Worm (Caenorhabditis elegans): ENCODE measurements around the gene ZC155.4.

ZC155.4 gene

DNA sequence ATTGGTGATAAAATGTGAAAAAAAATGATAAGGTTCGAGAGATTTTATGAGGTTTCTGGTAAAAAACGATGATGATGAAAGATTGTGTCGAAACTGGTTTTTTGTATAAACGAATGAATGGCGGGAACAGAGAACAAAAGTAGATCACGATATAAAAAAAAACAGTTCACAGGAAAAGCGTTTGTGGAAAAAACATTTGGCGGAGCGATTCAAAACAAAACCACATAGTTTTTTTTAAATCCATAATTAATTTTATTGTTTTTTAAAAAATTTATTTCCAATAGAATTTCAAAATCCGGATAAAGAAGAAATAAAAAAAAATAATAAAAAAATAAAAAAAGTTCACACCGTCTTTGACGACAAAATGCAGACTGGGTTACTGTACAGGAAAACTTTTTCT lies at the start of gene ZC155.4:
Gene ZC155.4, minus strand, starts transcription at position 101 of the 400 bp plus-strand sequence.
- TF ChIP-seq tbx-11 (GFP tag; IDR thresholded peaks at IDR 0.05), result no peak
- TF ChIP-seq ceh-36 (tag; optimal IDR thresholded peaks at IDR 0.05), result no peak
- TF ChIP-seq pes-1 (GFP tag; IDR thresholded peaks at IDR 0.05), result no peak
- no peak for TF ChIP-seq F13C5.2 (tag; optimal IDR thresholded peaks at IDR 0.05)

ce11 chrIII:5264813-5265212 lies 49.5 kb upstream of the ZC155.4 start, which contains the start of gene gro-1:
Gene gro-1, plus strand, starts transcription at chrIII:5265113.
- TF ChIP-seq hmg-4 (GFP tag; optimal IDR thresholded peaks at IDR 0.05) (no peak), scrt-1 (GFP tag; IDR thresholded peaks at IDR 0.05) (no peak), ceh-13 (GFP tag; optimal IDR thresholded peaks at IDR 0.05) (no peak), pes-1 (GFP tag; IDR thresholded peaks at IDR 0.05) (no peak), sea-1 (GFP tag; conservative IDR thresholded peaks at IDR 0.05) (no peak), ets-7 (tag; optimal IDR thresholded peaks at IDR 0.05) (no peak), tbx-37 (GFP tag; conservative IDR thresholded peaks at IDR 0.05) (no peak), aly-1 (tag; optimal IDR thresholded peaks at IDR 0.05) (no peak), B0310.2 (tag; optimal IDR thresholded peaks at IDR 0.05) (no peak), ama-1 (optimal IDR thresholded peaks at IDR 0.05) (no peak), F13C5.2 (tag; optimal IDR thresholded peaks at IDR 0.05) (no peak), hmbx-1 (tag; optimal IDR thresholded peaks at IDR 0.05) (no peak), hnd-1 (tag; optimal IDR thresholded peaks at IDR 0.05) (no peak), ceh-36 (tag; optimal IDR thresholded peaks at IDR 0.05) (no peak), flt-1 (GFP tag; IDR thresholded peaks at IDR 0.05) (no peak), tbx-11 (GFP tag; IDR thresholded peaks at IDR 0.05) (no peak), tra-4 (tag; optimal IDR thresholded peaks at IDR 0.05) (no peak)

ce11 chrIII:5263299-5263993 lies 48.2 kb upstream of the ZC155.4 start, which contains the start of the genes C34E10.9 and hap-1:
Gene C34E10.9, minus strand, starts transcription at chrIII:5263399.
Gene hap-1, plus strand, starts transcription at chrIII:5263943.
- no peak for TF ChIP-seq sea-1 (GFP tag; conservative IDR thresholded peaks at IDR 0.05)
- no peak for TF ChIP-seq scrt-1 (GFP tag; IDR thresholded peaks at IDR 0.05)
- TF ChIP-seq ceh-13 (GFP tag; optimal IDR thresholded peaks at IDR 0.05), result no peak
- no peak for TF ChIP-seq B0310.2 (tag; optimal IDR thresholded peaks at IDR 0.05)
- TF ChIP-seq pes-1 (GFP tag; IDR thresholded peaks at IDR 0.05), result no peak

DNA sequence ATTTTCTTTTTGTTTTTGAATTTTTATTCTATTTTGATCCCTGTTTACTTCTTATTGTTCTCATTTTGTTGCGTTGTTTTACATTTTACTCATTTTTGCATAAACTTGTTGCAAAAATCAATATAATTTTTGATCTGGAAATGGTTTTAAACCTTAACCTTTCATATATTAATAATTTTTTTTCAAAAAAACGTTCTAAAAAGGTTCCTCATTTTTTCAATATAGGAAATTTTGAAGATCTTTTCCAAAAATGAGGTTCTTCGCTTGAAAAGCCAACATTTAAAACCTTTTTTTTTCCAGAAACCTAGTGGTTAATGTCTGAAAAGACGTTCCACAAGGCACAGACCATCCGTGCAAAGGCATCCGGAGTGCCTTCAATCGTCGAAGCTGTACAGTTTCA lies 45.1 kb upstream of the ZC155.4 start, which contains the start of gene gop-3:
Gene gop-3, plus strand, starts transcription at position 301 of the 400 bp plus-strand sequence.
- TF ChIP-seq F13C5.2 (tag; optimal IDR thresholded peaks at IDR 0.05) (no peak), hmg-4 (GFP tag; optimal IDR thresholded peaks at IDR 0.05) (no peak), scrt-1 (GFP tag; IDR thresholded peaks at IDR 0.05) (no peak), tbx-37 (GFP tag; conservative IDR thresholded peaks at IDR 0.05) (no peak), ceh-13 (GFP tag; optimal IDR thresholded peaks at IDR 0.05) (no peak), hmbx-1 (tag; optimal IDR thresholded peaks at IDR 0.05) (no peak), hnd-1 (tag; optimal IDR thresholded peaks at IDR 0.05) (no peak), sea-1 (GFP tag; conservative IDR thresholded peaks at IDR 0.05) (no peak), pes-1 (GFP tag; IDR thresholded peaks at IDR 0.05) (no peak)

DNA sequence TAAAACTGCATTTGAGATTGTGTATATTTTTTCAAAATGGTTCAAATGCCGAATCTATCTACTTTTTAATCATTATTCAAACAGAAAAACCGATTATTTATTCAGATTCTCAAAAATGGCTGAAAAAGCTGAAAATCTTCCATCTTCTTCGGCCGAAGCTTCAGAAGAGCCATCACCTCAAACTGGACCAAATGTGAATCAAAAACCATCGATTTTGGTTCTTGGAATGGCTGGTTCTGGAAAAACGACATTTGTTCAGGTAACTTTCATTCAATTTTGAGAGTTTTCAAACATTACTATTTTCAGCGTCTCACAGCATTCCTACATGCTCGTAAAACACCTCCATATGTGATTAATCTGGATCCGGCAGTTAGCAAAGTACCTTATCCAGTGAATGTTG lies 43.6 kb upstream of the ZC155.4 start, which contains the start of gene gop-2:
Gene gop-2, plus strand, starts transcription at position 106 of the 400 bp plus-strand sequence.
- TF ChIP-seq tra-4 (tag; optimal IDR thresholded peaks at IDR 0.05), result no peak
- no peak for TF ChIP-seq ceh-13 (GFP tag; optimal IDR thresholded peaks at IDR 0.05)
- no peak for TF ChIP-seq ama-1 (optimal IDR thresholded peaks at IDR 0.05)
- TF ChIP-seq flt-1 (GFP tag; IDR thresholded peaks at IDR 0.05), result no peak
- no peak for TF ChIP-seq pes-1 (GFP tag; IDR thresholded peaks at IDR 0.05)

ce11 chrIII:5254108-5254507 lies 38.8 kb upstream of the ZC155.4 start, which contains the start of the genes sumv-1 and gop-1:
Gene sumv-1, minus strand, starts transcription at chrIII:5254187.
Gene gop-1, plus strand, starts transcription at chrIII:5254438.
- TF ChIP-seq tbx-37 (GFP tag; conservative IDR thresholded peaks at IDR 0.05) (no peak), ama-1 (optimal IDR thresholded peaks at IDR 0.05) (no peak), ceh-36 (tag; optimal IDR thresholded peaks at IDR 0.05) (no peak), hmbx-1 (tag; optimal IDR thresholded peaks at IDR 0.05) (no peak), aly-1 (tag; optimal IDR thresholded peaks at IDR 0.05) (no peak), hmg-4 (GFP tag; optimal IDR thresholded peaks at IDR 0.05) (no peak)

- peak; percentile 67 for TF ChIP-seq ceh-36 (tag; optimal IDR thresholded peaks at IDR 0.05)
- TF ChIP-seq F13C5.2 (tag; optimal IDR thresholded peaks at IDR 0.05), result no peak
Measured at ce11 chrIII:5248706-5249105, 33.4 kb upstream of the ZC155.4 start.

- TF ChIP-seq hmbx-1 (tag; optimal IDR thresholded peaks at IDR 0.05) (no peak), F13C5.2 (tag; optimal IDR thresholded peaks at IDR 0.05) (no peak), ets-7 (tag; optimal IDR thresholded peaks at IDR 0.05) (no peak), sea-1 (GFP tag; conservative IDR thresholded peaks at IDR 0.05) (no peak), flt-1 (GFP tag; IDR thresholded peaks at IDR 0.05) (no peak), scrt-1 (GFP tag; IDR thresholded peaks at IDR 0.05) (no peak), tbx-11 (GFP tag; IDR thresholded peaks at IDR 0.05) (no peak), ceh-36 (tag; optimal IDR thresholded peaks at IDR 0.05) (no peak), ceh-13 (GFP tag; optimal IDR thresholded peaks at IDR 0.05) (no peak), tbx-37 (GFP tag; conservative IDR thresholded peaks at IDR 0.05) (no peak), ama-1 (optimal IDR thresholded peaks at IDR 0.05) (no peak), hnd-1 (tag; optimal IDR thresholded peaks at IDR 0.05) (no peak), hmg-4 (GFP tag; optimal IDR thresholded peaks at IDR 0.05) (no peak), B0310.2 (tag; optimal IDR thresholded peaks at IDR 0.05) (no peak), aly-1 (tag; optimal IDR thresholded peaks at IDR 0.05) (no peak), tra-4 (tag; optimal IDR thresholded peaks at IDR 0.05) (no peak), pes-1 (GFP tag; IDR thresholded peaks at IDR 0.05) (no peak)
Measured at ce11 chrIII:5245067-5245466, 29.8 kb upstream of the ZC155.4 start.
